Fruit fly (Drosophila melanogaster) whole organism, embryonic: ENCODE measurements around the gene drm.
A peak's percentile ranks its signal among the peaks of the same experiment; 100 is the strongest.

Source experiments
- ATbp ChIP-seq: fragments of 200-800 bp; sonication (Bioruptor generic); optimal IDR thresholded peaks from 2 replicates; lab custom pipeline; 2017; ENCODE audit warnings: missing biosample characterization, mild to moderate bottlenecking, missing genetic modification characterization, missing genetic modification reagents
- Ada2b ChIP-seq: fragments of 200-800 bp; sonication (Bioruptor generic); IDR thresholded peaks from 2 replicates; pipeline ENCODE4 v1.3.6; 2022; ENCODE audit warnings: missing biosample characterization, missing genetic modification characterization
- CG10959 ChIP-seq: fragments of 200-800 bp; sonication (Bioruptor generic); IDR thresholded peaks from 2 replicates; pipeline ENCODE4 v1.3.6; 2022; ENCODE audit warnings: missing biosample characterization, missing genetic modification characterization
- CG12391 ChIP-seq: fragments of 200-800 bp; sonication (Bioruptor generic); optimal IDR thresholded peaks from 3 replicates; lab custom pipeline; 2018; ENCODE audit warnings: missing biosample characterization, mild to moderate bottlenecking, missing genetic modification characterization, moderate library complexity
- CG15269 ChIP-seq: fragments of 200-800 bp; sonication (Bioruptor generic); optimal IDR thresholded peaks from 2 replicates; lab custom pipeline; 2018; ENCODE audit warnings: missing biosample characterization, mild to moderate bottlenecking, missing genetic modification characterization, moderate library complexity
- CG1602 ChIP-seq: fragments of 200-800 bp; sonication (Bioruptor generic); optimal IDR thresholded peaks from 3 replicates; lab custom pipeline; 2016; ENCODE audit warnings: missing biosample characterization, missing genetic modification characterization
- CG16815 ChIP-seq: fragments of 200-800 bp; sonication (Bioruptor generic); optimal IDR thresholded peaks from 3 replicates; lab custom pipeline; 2017; ENCODE audit warnings: missing biosample characterization, mild to moderate bottlenecking, missing genetic modification characterization
- CG17568 ChIP-seq: fragments of 200-800 bp; sonication (Bioruptor generic); optimal IDR thresholded peaks from 2 replicates; lab custom pipeline; 2018; ENCODE audit warnings: missing biosample characterization, mild to moderate bottlenecking, missing genetic modification characterization, moderate library complexity
- CG1792 ChIP-seq: fragments of 200-800 bp; sonication (Bioruptor generic); optimal IDR thresholded peaks from 2 replicates; lab custom pipeline; 2016; ENCODE audit warnings: missing biosample characterization, missing genetic modification characterization
- CG18619 ChIP-seq: fragments of 200-800 bp; sonication (Bioruptor generic); optimal IDR thresholded peaks from 3 replicates; lab custom pipeline; 2017; ENCODE audit warnings: missing biosample characterization, mild to moderate bottlenecking, missing genetic modification characterization
- CG18764 ChIP-seq: fragments of 200-800 bp; sonication (Bioruptor generic); optimal IDR thresholded peaks from 3 replicates; lab custom pipeline; 2016; ENCODE audit warnings: missing biosample characterization, missing genetic modification characterization
- CG3726 ChIP-seq: fragments of 200-800 bp; sonication (Bioruptor generic); IDR thresholded peaks from 3 replicates; pipeline ENCODE4, ENCODE4 v1.3.6; 2022; ENCODE audit warnings: missing biosample characterization, missing genetic modification characterization
- CG7357 ChIP-seq: fragments of 200-800 bp; sonication (Bioruptor generic); IDR thresholded peaks from 3 replicates; pipeline ENCODE4 v1.3.6; 2022; ENCODE audit warnings: missing biosample characterization, missing genetic modification characterization
- CG8388 ChIP-seq: fragments of 200-800 bp; sonication (Bioruptor generic); optimal IDR thresholded peaks from 2 replicates; lab custom pipeline; 2019; ENCODE audit warnings: missing biosample characterization, mild to moderate bottlenecking, missing genetic modification characterization, moderate library complexity
- CG9437 ChIP-seq: fragments of 200-800 bp; sonication (Bioruptor generic); optimal IDR thresholded peaks from 2 replicates; lab custom pipeline; 2018; ENCODE audit warnings: missing biosample characterization, mild to moderate bottlenecking, missing genetic modification characterization
- CG9817 ChIP-seq: fragments of 200-800 bp; sonication (Bioruptor generic); optimal IDR thresholded peaks from 2 replicates; lab custom pipeline; 2018; ENCODE audit warnings: missing biosample characterization, mild to moderate bottlenecking, missing genetic modification characterization, moderate library complexity
- CTCF ChIP-seq: fragments of 200-800 bp; sonication (Bioruptor generic); optimal IDR thresholded peaks from 2 replicates; lab custom pipeline; 2017; ENCODE audit warnings: missing biosample characterization, mild to moderate bottlenecking, missing genetic modification characterization, moderate library complexity
- CkIIα-i1 ChIP-seq: fragments of 200-800 bp; sonication (Bioruptor generic); IDR thresholded peaks from 2 replicates; pipeline ENCODE4 v1.3.6; 2022; ENCODE audit warnings: missing biosample characterization, missing genetic modification characterization
- CoRest ChIP-seq: fragments of 200-800 bp; sonication (Bioruptor generic); optimal IDR thresholded peaks from 3 replicates; lab custom pipeline; 2018; ENCODE audit warnings: missing biosample characterization, mild to moderate bottlenecking, missing genetic modification characterization, moderate library complexity
- Doc2 ChIP-seq: fragments of 200-800 bp; sonication (Bioruptor generic); IDR thresholded peaks from 2 replicates; pipeline ENCODE4 v1.3.6; 2022; ENCODE audit warnings: missing biosample characterization, missing genetic modification characterization
- ERR ChIP-seq: fragments of 200-800 bp; sonication (Bioruptor generic); optimal IDR thresholded peaks from 2 replicates; lab custom pipeline; 2016; ENCODE audit warnings: missing biosample characterization, missing genetic modification characterization
- Fer1 ChIP-seq: fragments of 200-800 bp; sonication (Bioruptor generic); optimal IDR thresholded peaks from 2 replicates; lab custom pipeline; 2017; ENCODE audit warnings: missing biosample characterization, mild to moderate bottlenecking, missing genetic modification characterization
- HLH3B ChIP-seq: fragments of 200-800 bp; sonication (Bioruptor generic); IDR thresholded peaks from 2 replicates; pipeline ENCODE4 v1.3.6; 2022; ENCODE audit warnings: missing biosample characterization, missing genetic modification characterization
- HmgZ ChIP-seq: fragments of 200-800 bp; sonication (Bioruptor generic); optimal IDR thresholded peaks from 2 replicates; lab custom pipeline; 2018; ENCODE audit warnings: missing biosample characterization, mild to moderate bottlenecking, missing genetic modification characterization
- Lpt ChIP-seq: fragments of >200 bp; optimal IDR thresholded peaks from 2 replicates; lab custom pipeline; 2018; ENCODE audit warnings: missing biosample characterization, missing genetic modification characterization
- Med ChIP-seq: fragments of 200-800 bp; sonication (Bioruptor generic); peaks from one replicate; lab custom pipeline; 2016; ENCODE audit warnings: missing biosample characterization, missing genetic modification characterization, mild to moderate bottlenecking, inconsistent platforms, moderate library complexity
- NFAT ChIP-seq: fragments of 200-800 bp; sonication (Bioruptor generic); IDR thresholded peaks from 2 replicates; pipeline ENCODE4 v1.3.6; 2022; ENCODE audit warnings: missing biosample characterization, missing genetic modification characterization
- Oli ChIP-seq: fragments of 200-800 bp; sonication (Bioruptor generic); optimal IDR thresholded peaks from 2 replicates; lab custom pipeline; 2018; ENCODE audit warnings: missing biosample characterization, mild to moderate bottlenecking, missing genetic modification characterization, moderate library complexity
- Pdp1 ChIP-seq, 2 experiments: fragments of 200-800 bp; sonication (Bioruptor generic); optimal IDR thresholded peaks; 3 replicates each; lab custom pipeline; 2016; ENCODE audit warnings: missing biosample characterization in 2 of 2, missing genetic modification characterization in 2 of 2, mild to moderate bottlenecking in 1 of 2, moderate library complexity in 1 of 2
- Sry-δ ChIP-seq: fragments of 200-800 bp; sonication (Bioruptor generic); optimal IDR thresholded peaks from 2 replicates; lab custom pipeline; 2016; ENCODE audit warnings: missing biosample characterization, missing genetic modification characterization
- abd-A ChIP-seq: fragments of 200-800 bp; sonication (Bioruptor generic); optimal IDR thresholded peaks from 3 replicates; lab custom pipeline; 2019; ENCODE audit warnings: missing biosample characterization, mild to moderate bottlenecking, missing genetic modification characterization, moderate library complexity
- chn ChIP-seq: fragments of 200-800 bp; sonication (Bioruptor generic); optimal IDR thresholded peaks from 2 replicates; lab custom pipeline; 2016; ENCODE audit warnings: missing biosample characterization, missing genetic modification characterization
- crc ChIP-seq: fragments of 200-800 bp; sonication (Bioruptor generic); optimal IDR thresholded peaks from 2 replicates; lab custom pipeline; 2016; ENCODE audit warnings: missing biosample characterization, missing genetic modification characterization
- dati ChIP-seq: fragments of 200-800 bp; sonication (Bioruptor generic); IDR thresholded peaks from 2 replicates; pipeline ENCODE4 v1.3.6; 2022; ENCODE audit warnings: missing biosample characterization, missing genetic modification characterization
- dmrt99B ChIP-seq: fragments of 200-800 bp; sonication (Bioruptor generic); optimal IDR thresholded peaks from 2 replicates; lab custom pipeline; 2018; ENCODE audit warnings: missing biosample characterization, mild to moderate bottlenecking, missing genetic modification characterization, moderate library complexity
- ewg ChIP-seq: fragments of 200-800 bp; sonication (Bioruptor generic); optimal IDR thresholded peaks from 3 replicates; lab custom pipeline; 2017; ENCODE audit warnings: mild to moderate bottlenecking, missing biosample characterization, missing genetic modification reagents, missing genetic modification characterization
- fd96Cb ChIP-seq: fragments of 200-800 bp; sonication (Bioruptor generic); optimal IDR thresholded peaks from 2 replicates; lab custom pipeline; 2018; ENCODE audit warnings: missing biosample characterization, mild to moderate bottlenecking, missing genetic modification characterization, moderate library complexity
- gce ChIP-seq: fragments of 200-800 bp; sonication (Bioruptor generic); IDR thresholded peaks from 3 replicates; pipeline ENCODE4 v1.3.6; 2022; ENCODE audit warnings: missing biosample characterization, missing genetic modification characterization
- gem ChIP-seq: fragments of 200-800 bp; sonication (Bioruptor generic); optimal IDR thresholded peaks from 2 replicates; lab custom pipeline; 2019; ENCODE audit warnings: missing biosample characterization, mild to moderate bottlenecking, missing genetic modification characterization, moderate library complexity
- grau ChIP-seq: fragments of 200-800 bp; optimal IDR thresholded peaks from 3 replicates; lab custom pipeline; 2019; ENCODE audit warnings: missing biosample characterization, mild to moderate bottlenecking, missing genetic modification characterization, moderate library complexity
- jing ChIP-seq: fragments of 200-800 bp; sonication (Bioruptor generic); optimal IDR thresholded peaks from 2 replicates; lab custom pipeline; 2018; ENCODE audit warnings: missing biosample characterization, mild to moderate bottlenecking, missing genetic modification characterization
- knrl ChIP-seq: fragments of 200-800 bp; sonication (Bioruptor generic); IDR thresholded peaks from 3 replicates; pipeline ENCODE4 v1.3.6; 2022; ENCODE audit warnings: missing biosample characterization, missing genetic modification characterization; ENCODE audit not compliant: partially characterized antibody
- org-1 ChIP-seq: fragments of 200-800 bp; sonication (Bioruptor generic); optimal IDR thresholded peaks from 2 replicates; lab custom pipeline; 2017; ENCODE audit warnings: missing biosample characterization, missing genetic modification characterization
- sens-2 ChIP-seq: fragments of 200-800 bp; sonication (Bioruptor generic); IDR thresholded peaks from 2 replicates; pipeline ENCODE4 v1.3.6; 2022; ENCODE audit warnings: missing biosample characterization, missing genetic modification characterization
- sob ChIP-seq: fragments of 200-800 bp; sonication (Bioruptor generic); IDR thresholded peaks from 2 replicates; pipeline ENCODE4 v1.3.6; 2022; ENCODE audit warnings: missing biosample characterization, missing genetic modification characterization
- sqz ChIP-seq: fragments of 200-800 bp; sonication (Bioruptor generic); optimal IDR thresholded peaks from 3 replicates; lab custom pipeline; 2018; ENCODE audit warnings: missing biosample characterization, mild to moderate bottlenecking, missing genetic modification characterization
- stc ChIP-seq: fragments of 200-800 bp; sonication (Bioruptor generic); IDR thresholded peaks from 2 replicates; pipeline ENCODE4 v1.3.6; 2022; ENCODE audit warnings: missing biosample characterization, missing genetic modification characterization
- stwl ChIP-seq: fragments of 200-800 bp; sonication (Bioruptor generic); optimal IDR thresholded peaks from 3 replicates; lab custom pipeline; 2018; ENCODE audit warnings: missing biosample characterization, mild to moderate bottlenecking, missing genetic modification characterization, moderate library complexity
- wdn ChIP-seq: fragments of 200-800 bp; sonication (Bioruptor generic); IDR thresholded peaks from 2 replicates; pipeline ENCODE4 v1.3.6; 2022; ENCODE audit warnings: missing biosample characterization, missing genetic modification characterization
- zen ChIP-seq: fragments of 200-800 bp; sonication (Bioruptor generic); optimal IDR thresholded peaks from 3 replicates; lab custom pipeline; 2018; ENCODE audit warnings: missing biosample characterization, mild to moderate bottlenecking, missing genetic modification characterization, moderate library complexity
- zen2 ChIP-seq: fragments of 200-800 bp; sonication (Bioruptor generic); IDR thresholded peaks from 3 replicates; pipeline ENCODE4 v1.3.6; 2022; ENCODE audit warnings: missing biosample characterization, missing genetic modification characterization; ENCODE audit not compliant: partially characterized antibody
- zf30C ChIP-seq: fragments of 200-800 bp; sonication (Bioruptor generic); optimal IDR thresholded peaks from 3 replicates; lab custom pipeline; 2018; ENCODE audit warnings: missing biosample characterization, mild to moderate bottlenecking, missing genetic modification characterization

The drm gene

dm6 chr2L:3566532-3566931 is 27.5 kb downstream of the drm start:
- TF ChIP-seq Oli (tag; lab: Kevin White, UChicago), result peak; percentile 25
- TF ChIP-seq fd96Cb (tag; lab: Kevin White, UChicago), result peak; percentile 57
- TF ChIP-seq zf30C, result no peak
- TF ChIP-seq org-1 (GFP tag; lab: Kevin White, UChicago), result no peak
- TF ChIP-seq Doc2 (GFP tag; lab: Robert Waterston, UW), result no peak
- no peak for TF ChIP-seq CG1792 (GFP tag; lab: Kevin White, UChicago)
- TF ChIP-seq Ada2b (GFP tag; lab: Robert Waterston, UW), result no peak
- TF ChIP-seq Med (GFP tag; lab: Kevin White, UChicago), result peak; percentile 75
- no peak for TF ChIP-seq HmgZ (tag; lab: Kevin White, UChicago)
- TF ChIP-seq CG16815 (GFP tag; lab: Kevin White, UChicago), result peak; percentile 24
- peak; percentile 26 to 43 for TF ChIP-seq Pdp1 (GFP tag; optimal IDR thresholded peaks at IDR 0.05; lab: Kevin White, UChicago)
- no peak for TF ChIP-seq CG9817
- TF ChIP-seq jing (GFP tag; lab: Kevin White, UChicago), result peak; percentile 30
- no peak for TF ChIP-seq knrl (GFP tag; lab: Robert Waterston, UW)
- TF ChIP-seq dmrt99B (tag; lab: Kevin White, UChicago), result peak; percentile 30
- TF ChIP-seq crc (GFP tag; lab: Kevin White, UChicago), result peak; percentile 16
- TF ChIP-seq grau (tag; lab: Kevin White, UChicago), result peak; percentile 24
- TF ChIP-seq CG10959 (GFP tag; lab: Robert Waterston, UW), result peak; percentile 54; the same call in 1 of the 2 replicates
- no peak for TF ChIP-seq ERR (GFP tag; lab: Kevin White, UChicago)
- no peak for TF ChIP-seq Fer1 (GFP tag; lab: Kevin White, UChicago)
- TF ChIP-seq ATbp (GFP tag; lab: Kevin White, UChicago), result no peak
- no peak for TF ChIP-seq stc (GFP tag; lab: Robert Waterston, UW)
- no peak for TF ChIP-seq sqz (GFP tag; lab: Kevin White, UChicago)
- no peak for TF ChIP-seq CG18619 (GFP tag; lab: Kevin White, UChicago)
- TF ChIP-seq gem (tag; lab: Kevin White, UChicago), result peak; percentile 62
- no peak for TF ChIP-seq abd-A
- peak; percentile 43 for TF ChIP-seq CG12391
- TF ChIP-seq zen (tag; lab: Kevin White, UChicago), result peak; percentile 45
- TF ChIP-seq HLH3B, result 0 out of 2 replicates have a peak, but pooled peaks have one; percentile 11
- peak; percentile 23 for TF ChIP-seq CG18764 (GFP tag; lab: Kevin White, UChicago)
- no peak for TF ChIP-seq NFAT (GFP tag; lab: Robert Waterston, UW)
- no peak for TF ChIP-seq zen2
- TF ChIP-seq CG8388, result peak; percentile 20
- TF ChIP-seq chn (GFP tag; lab: Kevin White, UChicago), result peak; percentile 12
- no peak for TF ChIP-seq Sry-δ (GFP tag; lab: Kevin White, UChicago)
- no peak for TF ChIP-seq CTCF (GFP tag; lab: Kevin White, UChicago)
- TF ChIP-seq CG7357 (GFP tag; lab: Robert Waterston, UW), result peak; percentile 45; the same call in 1 of the 3 replicates
- TF ChIP-seq Lpt, result no peak
- TF ChIP-seq CG17568 (GFP tag; lab: Kevin White, UChicago), result no peak
- TF ChIP-seq CkIIα-i1 (GFP tag; lab: Robert Waterston, UW), result no peak
- TF ChIP-seq CG9437, result no peak
- TF ChIP-seq CoRest (tag; lab: Kevin White, UChicago), result peak; percentile 23
- no peak for TF ChIP-seq wdn (GFP tag; lab: Robert Waterston, UW)
- TF ChIP-seq CG1602, result peak; percentile 23
- TF ChIP-seq ewg (GFP tag; lab: Kevin White, UChicago), result peak; percentile 26
- TF ChIP-seq CG3726 (GFP tag; lab: Robert Waterston, UW), result no peak
- TF ChIP-seq stwl (tag; lab: Kevin White, UChicago), result no peak
- TF ChIP-seq gce, result no peak
- 0 out of 2 replicates have a peak, but pooled peaks have one; percentile 7 for TF ChIP-seq dati (GFP tag; lab: Robert Waterston, UW)
- TF ChIP-seq sob (GFP tag; lab: Robert Waterston, UW), result peak; percentile 10; the same call in 1 of the 2 replicates
- no peak for TF ChIP-seq CG15269 (tag; lab: Kevin White, UChicago)
- peak; percentile 25; the same call in 1 of the 2 replicates for TF ChIP-seq sens-2 (GFP tag; lab: Robert Waterston, UW)
